Fruit fly (Drosophila melanogaster) whole organism, adult: ENCODE data around the gene CG46463.

Experiments
- CG12768 ChIP-seq: fragments of 200-800 bp; sonication (Bioruptor generic); optimal IDR thresholded peaks from 2 replicates; lab custom pipeline; 2017; ENCODE audit warnings: missing biosample characterization, missing genetic modification characterization, mild to moderate bottlenecking, moderate library complexity, missing genetic modification reagents
- CG14711 ChIP-seq: fragments of 200-800 bp; sonication (Bioruptor generic); optimal IDR thresholded peaks from 2 replicates; lab custom pipeline; 2018; ENCODE audit warnings: missing biosample characterization, mild to moderate bottlenecking, missing genetic modification characterization, moderate library complexity
- CG33017 ChIP-seq: fragments of 200-800 bp; sonication (Bioruptor generic); optimal IDR thresholded peaks from 2 replicates; lab custom pipeline; 2018; ENCODE audit warnings: missing biosample characterization, mild to moderate bottlenecking, missing genetic modification characterization, moderate library complexity
- CG7045 ChIP-seq: fragments of 200-800 bp; sonication (Bioruptor generic); optimal IDR thresholded peaks from 2 replicates; lab custom pipeline; 2017; ENCODE audit warnings: missing biosample characterization, mild to moderate bottlenecking, missing genetic modification characterization
- Clk ChIP-seq: fragments of 200-800 bp; sonication (Bioruptor generic); optimal IDR thresholded peaks from 2 replicates; lab custom pipeline; 2017; ENCODE audit warnings: missing biosample characterization, missing genetic modification characterization
- Crg-1 ChIP-seq: fragments of 200-800 bp; sonication (Bioruptor generic); optimal IDR thresholded peaks from 2 replicates; lab custom pipeline; 2016; ENCODE audit warnings: missing biosample characterization, missing genetic modification characterization
- Mnt ChIP-seq: fragments of 200-800 bp; sonication (Bioruptor generic); optimal IDR thresholded peaks from 2 replicates; lab custom pipeline; 2016; ENCODE audit warnings: missing biosample characterization, mild to moderate bottlenecking, missing genetic modification characterization
- bab1 ChIP-seq: fragments of 200-800 bp; sonication (Bioruptor generic); optimal IDR thresholded peaks from 3 replicates; lab custom pipeline; 2019; ENCODE audit warnings: missing biosample characterization, mild to moderate bottlenecking, missing genetic modification characterization, moderate library complexity
- cic ChIP-seq: fragments of 200-800 bp; sonication (Bioruptor generic); optimal IDR thresholded peaks from 2 replicates; lab custom pipeline; 2017; ENCODE audit warnings: missing biosample characterization, mild to moderate bottlenecking, missing genetic modification characterization, moderate library complexity
- pad ChIP-seq: fragments of 200-800 bp; sonication (Bioruptor generic); optimal IDR thresholded peaks from 3 replicates; lab custom pipeline; 2017; ENCODE audit warnings: missing biosample characterization, missing genetic modification characterization, mild to moderate bottlenecking, moderate library complexity, missing genetic modification reagents
- tj ChIP-seq: fragments of 200-800 bp; sonication (Bioruptor generic); optimal IDR thresholded peaks from 3 replicates; lab custom pipeline; 2017; ENCODE audit warnings: missing biosample characterization, mild to moderate bottlenecking, missing genetic modification characterization, moderate library complexity

CG46463 gene

dm6 chr3L:3515280-3516020, 54.3 kb downstream of the CG46463 start, which contains the start of gene Eip63E:
Gene Eip63E, plus strand, starts transcription at chr3L:3515751.
- TF ChIP-seq CG12768 (GFP tag; lab: Kevin White, UChicago) (peak; percentile 29), CG14711 (tag; lab: Kevin White, UChicago) (peak; percentile 20), Mnt (GFP tag; lab: Kevin White, UChicago) (peak; percentile 76), pad (GFP tag; lab: Kevin White, UChicago) (peak; percentile 16), Clk (GFP tag; lab: Kevin White, UChicago) (no peak), Crg-1 (GFP tag; lab: Kevin White, UChicago) (no peak), bab1 (GFP tag; lab: Kevin White, UChicago) (peak; percentile 65), cic (GFP tag; lab: Kevin White, UChicago) (peak; percentile 27), CG33017 (no peak), tj (GFP tag; lab: Kevin White, UChicago) (peak; percentile 32), CG7045 (peak; percentile 34)
